Fruit fly (Drosophila melanogaster) whole organism, embryonic: ENCODE data around the gene CG5535.

Source experiments
- Ada2b ChIP-seq: fragments of 200-800 bp; sonication (Bioruptor generic); IDR thresholded peaks from 2 replicates; pipeline ENCODE4 v1.3.6; 2022; ENCODE audit warnings: missing biosample characterization, missing genetic modification characterization
- Antp ChIP-seq: fragments of 200-800 bp; sonication (Bioruptor generic); optimal IDR thresholded peaks from 3 replicates; lab custom pipeline; 2016; ENCODE audit warnings: missing biosample characterization, missing genetic modification characterization
- Atf6 ChIP-seq: fragments of 200-800 bp; sonication (Bioruptor generic); IDR thresholded peaks from 2 replicates; pipeline ENCODE4 v1.3.6; 2022; ENCODE audit warnings: missing biosample characterization, missing genetic modification characterization
- CG11723 ChIP-seq: fragments of 200-800 bp; sonication (Bioruptor generic); optimal IDR thresholded peaks from 2 replicates; lab custom pipeline; 2017; ENCODE audit warnings: missing biosample characterization, mild to moderate bottlenecking, missing genetic modification characterization
- CG12299 ChIP-seq: fragments of 200-800 bp; sonication (Bioruptor generic); optimal IDR thresholded peaks from 2 replicates; lab custom pipeline; 2018; ENCODE audit warnings: missing biosample characterization, mild to moderate bottlenecking, missing genetic modification characterization
- CG12942 ChIP-seq: fragments of 200-800 bp; sonication (Bioruptor generic); optimal IDR thresholded peaks from 3 replicates; lab custom pipeline; 2016; ENCODE audit warnings: missing biosample characterization, missing genetic modification characterization
- CG14014 ChIP-seq: fragments of 200-800 bp; sonication (Bioruptor generic); IDR thresholded peaks from 2 replicates; pipeline ENCODE4 v1.3.6; 2022; ENCODE audit warnings: missing biosample characterization, missing genetic modification characterization
- CG1529 ChIP-seq: fragments of 200-800 bp; sonication (Bioruptor generic); optimal IDR thresholded peaks from 3 replicates; lab custom pipeline; 2018; ENCODE audit warnings: missing biosample characterization, missing genetic modification characterization
- CG15514 ChIP-seq: fragments of 200-800 bp; sonication (Bioruptor generic); optimal IDR thresholded peaks from 3 replicates; lab custom pipeline; 2017; ENCODE audit warnings: missing biosample characterization, missing genetic modification characterization, mild to moderate bottlenecking, moderate library complexity, missing genetic modification reagents
- CG15696 ChIP-seq: fragments of 200-800 bp; sonication (Bioruptor generic); optimal IDR thresholded peaks from 2 replicates; lab custom pipeline; 2019; ENCODE audit warnings: missing biosample characterization, mild to moderate bottlenecking, missing genetic modification characterization, moderate library complexity
- CG1647 ChIP-seq: fragments of 200-800 bp; sonication (Bioruptor generic); optimal IDR thresholded peaks from 3 replicates; lab custom pipeline; 2016; ENCODE audit warnings: missing biosample characterization, missing genetic modification characterization
- CG16863 ChIP-seq: fragments of 200-800 bp; sonication (Bioruptor generic); optimal IDR thresholded peaks from 3 replicates; lab custom pipeline; 2016; ENCODE audit warnings: missing biosample characterization, missing genetic modification characterization
- CG18011 ChIP-seq: fragments of 200-800 bp; sonication (Bioruptor generic); optimal IDR thresholded peaks from 2 replicates; lab custom pipeline; 2017; ENCODE audit warnings: missing biosample characterization, missing genetic modification characterization, mild to moderate bottlenecking, moderate library complexity, missing genotype
- CG18599 ChIP-seq: fragments of 200-800 bp; sonication (Bioruptor generic); optimal IDR thresholded peaks from 3 replicates; lab custom pipeline; 2017; ENCODE audit warnings: missing biosample characterization, missing genetic modification characterization, mild to moderate bottlenecking, moderate library complexity, missing genetic modification reagents
- CG34376 ChIP-seq: fragments of 200-800 bp; sonication (Bioruptor generic); optimal IDR thresholded peaks from 2 replicates; lab custom pipeline; 2018; ENCODE audit warnings: missing biosample characterization, mild to moderate bottlenecking, missing genetic modification characterization
- CG4360 ChIP-seq: fragments of 200-800 bp; sonication (Bioruptor generic); IDR thresholded peaks from 2 replicates; pipeline ENCODE4 v1.3.6; 2022; ENCODE audit warnings: missing biosample characterization, missing genetic modification characterization
- CG6272 ChIP-seq: fragments of 200-800 bp; sonication (Bioruptor generic); IDR thresholded peaks from 2 replicates; pipeline ENCODE4 v1.3.6; 2022; ENCODE audit warnings: missing biosample characterization, missing genetic modification characterization
- CG6791 ChIP-seq: fragments of 200-800 bp; sonication (Bioruptor generic); IDR thresholded peaks from 3 replicates; pipeline ENCODE4 v1.3.6; 2022; ENCODE audit warnings: missing biosample characterization, missing genetic modification characterization; ENCODE audit not compliant: partially characterized antibody
- CG7271 ChIP-seq: fragments of 200-800 bp; sonication (Bioruptor generic); optimal IDR thresholded peaks from 2 replicates; lab custom pipeline; 2018; ENCODE audit warnings: missing biosample characterization, mild to moderate bottlenecking, missing genetic modification characterization, moderate library complexity
- CG7556 ChIP-seq: fragments of 200-800 bp; sonication (Bioruptor generic); optimal IDR thresholded peaks from 2 replicates; lab custom pipeline; 2017; ENCODE audit warnings: missing biosample characterization, mild to moderate bottlenecking, missing genetic modification characterization
- CG7745 ChIP-seq: fragments of 200-800 bp; sonication (Bioruptor generic); optimal IDR thresholded peaks from 2 replicates; lab custom pipeline; 2018; ENCODE audit warnings: missing biosample characterization, mild to moderate bottlenecking, missing genetic modification characterization, moderate library complexity
- CG7928 ChIP-seq: fragments of 200-800 bp; sonication (Bioruptor generic); optimal IDR thresholded peaks from 2 replicates; lab custom pipeline; 2017; ENCODE audit warnings: missing biosample characterization, mild to moderate bottlenecking, missing genetic modification characterization
- CG8290 ChIP-seq, 3 experiments: fragments of 200-800 bp; sonication (Bioruptor generic); optimal IDR thresholded peaks; 2 replicates each; lab custom pipeline; 2016 to 2019; ENCODE audit warnings: missing biosample characterization in 3 of 3, missing genetic modification characterization in 3 of 3, mild to moderate bottlenecking in 2 of 3, moderate library complexity in 1 of 3
- Doc3 ChIP-seq: fragments of 200-800 bp; sonication (Bioruptor generic); IDR thresholded peaks from 3 replicates; pipeline ENCODE4 v1.3.6; 2022; ENCODE audit warnings: missing biosample characterization, missing genetic modification characterization; ENCODE audit not compliant: partially characterized antibody
- E2f2 ChIP-seq: fragments of 200-800 bp; sonication (Bioruptor generic); IDR thresholded peaks from 2 replicates; pipeline ENCODE4 v1.3.6; 2022; ENCODE audit warnings: missing biosample characterization, missing genetic modification characterization
- Kr ChIP-seq: fragments of 200-800 bp; sonication (Bioruptor generic); optimal IDR thresholded peaks from 2 replicates; lab custom pipeline; 2017; ENCODE audit warnings: missing biosample characterization, mild to moderate bottlenecking, missing genetic modification characterization
- MBD-R2 ChIP-seq: fragments of 200-800 bp; sonication (Bioruptor generic); IDR thresholded peaks from 2 replicates; pipeline ENCODE4 v1.3.6; 2022; ENCODE audit warnings: missing biosample characterization, missing genetic modification characterization
- Six4 ChIP-seq: fragments of 200-800 bp; sonication (Bioruptor generic); optimal IDR thresholded peaks from 2 replicates; lab custom pipeline; 2016; ENCODE audit warnings: missing biosample characterization, missing genetic modification characterization
- Spps ChIP-seq: fragments of 200-800 bp; sonication (Bioruptor generic); optimal IDR thresholded peaks from 2 replicates; lab custom pipeline; 2018; ENCODE audit warnings: missing biosample characterization, mild to moderate bottlenecking, missing genetic modification characterization
- ap ChIP-seq: fragments of 200-800 bp; sonication (Bioruptor generic); IDR thresholded peaks from 2 replicates; pipeline ENCODE4 v1.3.6; 2022; ENCODE audit warnings: missing biosample characterization, missing genetic modification characterization
- da ChIP-seq: fragments of 200-800 bp; sonication (Bioruptor generic); optimal IDR thresholded peaks from 2 replicates; lab custom pipeline; 2016; ENCODE audit warnings: missing biosample characterization, missing genetic modification characterization
- ems ChIP-seq: fragments of 200-800 bp; sonication (Bioruptor generic); optimal IDR thresholded peaks from 3 replicates; lab custom pipeline; 2016; ENCODE audit warnings: missing biosample characterization, missing genetic modification characterization
- en ChIP-seq: fragments of 200-800 bp; sonication (Bioruptor generic); optimal IDR thresholded peaks from 2 replicates; lab custom pipeline; 2016; ENCODE audit warnings: missing biosample characterization, missing genetic modification characterization
- h ChIP-seq: fragments of >200 bp; optimal IDR thresholded peaks from 2 replicates; lab custom pipeline; 2017
- kah ChIP-seq: fragments of 200-800 bp; sonication (Bioruptor generic); optimal IDR thresholded peaks from 2 replicates; lab custom pipeline; 2018; ENCODE audit warnings: missing biosample characterization, mild to moderate bottlenecking, missing genetic modification characterization
- kni ChIP-seq: fragments of 200-800 bp; sonication (Bioruptor generic); optimal IDR thresholded peaks from 3 replicates; lab custom pipeline; 2017; ENCODE audit warnings: mild to moderate bottlenecking, missing biosample characterization, missing genetic modification reagents, missing genetic modification characterization
- lbe ChIP-seq: fragments of 200-800 bp; sonication (Bioruptor generic); optimal IDR thresholded peaks from 2 replicates; lab custom pipeline; 2016; ENCODE audit warnings: missing biosample characterization, mild to moderate bottlenecking, missing genetic modification characterization
- lmd ChIP-seq: fragments of 200-800 bp; sonication (Bioruptor generic); IDR thresholded peaks from 2 replicates; pipeline ENCODE4 v1.3.6; 2022; ENCODE audit warnings: missing biosample characterization, missing genetic modification characterization
- mld ChIP-seq: fragments of 200-800 bp; sonication (Bioruptor generic); IDR thresholded peaks from 3 replicates; pipeline ENCODE4 v1.3.6; 2022; ENCODE audit warnings: missing biosample characterization, missing genetic modification characterization; ENCODE audit not compliant: partially characterized antibody
- nau ChIP-seq: fragments of 200-800 bp; sonication (Bioruptor generic); optimal IDR thresholded peaks from 3 replicates; lab custom pipeline; 2017; ENCODE audit warnings: missing biosample characterization, mild to moderate bottlenecking, missing genetic modification characterization, missing genetic modification reagents
- nom ChIP-seq: fragments of 200-800 bp; sonication (Bioruptor generic); optimal IDR thresholded peaks from 2 replicates; lab custom pipeline; 2017; ENCODE audit warnings: missing biosample characterization, missing genetic modification characterization, mild to moderate bottlenecking, moderate library complexity, missing genetic modification reagents
- ranshi ChIP-seq: fragments of 200-800 bp; sonication (Bioruptor generic); IDR thresholded peaks from 2 replicates; pipeline ENCODE4 v1.3.6; 2022; ENCODE audit warnings: missing biosample characterization, missing genetic modification characterization
- sens-2 ChIP-seq: fragments of 200-800 bp; sonication (Bioruptor generic); IDR thresholded peaks from 2 replicates; pipeline ENCODE4 v1.3.6; 2022; ENCODE audit warnings: missing biosample characterization, missing genetic modification characterization
- shn ChIP-seq: fragments of 200-800 bp; sonication (Bioruptor generic); optimal IDR thresholded peaks from 3 replicates; lab custom pipeline; 2016; ENCODE audit warnings: missing biosample characterization, missing genetic modification characterization
- sim ChIP-seq: fragments of 200-800 bp; sonication (Bioruptor generic); IDR thresholded peaks from 2 replicates; pipeline ENCODE4 v1.3.6; 2022; ENCODE audit warnings: missing biosample characterization, missing genetic modification characterization
- sima ChIP-seq: fragments of 200-800 bp; sonication (Bioruptor generic); optimal IDR thresholded peaks from 2 replicates; lab custom pipeline; 2016; ENCODE audit warnings: missing biosample characterization, missing genetic modification characterization
- tap ChIP-seq: fragments of 200-800 bp; optimal IDR thresholded peaks from 3 replicates; lab custom pipeline; 2019; ENCODE audit warnings: missing biosample characterization, mild to moderate bottlenecking, missing genetic modification characterization, moderate library complexity
- tgo ChIP-seq: fragments of 200-800 bp; sonication (Bioruptor generic); IDR thresholded peaks from 3 replicates; pipeline ENCODE4 v1.3.6; 2022; ENCODE audit warnings: missing biosample characterization, missing genetic modification characterization
- zen ChIP-seq: fragments of 200-800 bp; sonication (Bioruptor generic); optimal IDR thresholded peaks from 3 replicates; lab custom pipeline; 2018; ENCODE audit warnings: missing biosample characterization, mild to moderate bottlenecking, missing genetic modification characterization, moderate library complexity

CG5535 gene

dm6 chr3L:17846169-17846981 is 10.2 kb downstream of the CG5535 start, which contains the start of the genes MED19 and CG7430 (continued):
- TF ChIP-seq E2f2 (GFP tag; lab: Robert Waterston, UW) (peak; percentile 32), ap (GFP tag; lab: Robert Waterston, UW) (no peak), CG1647 (GFP tag; lab: Kevin White, UChicago) (no peak), Spps (tag; lab: Kevin White, UChicago) (no peak), CG6791 (peak; percentile 66), CG34376 (peak; percentile 50), CG14014 (GFP tag; lab: Robert Waterston, UW) (no peak), Doc3 (peak; percentile 17; the same call in 2 of the 3 replicates), mld (GFP tag; lab: Robert Waterston, UW) (0 out of 3 replicates have a peak, but pooled peaks have one; percentile 50), shn (GFP tag; lab: Kevin White, UChicago) (no peak), kah (GFP tag; lab: Kevin White, UChicago) (no peak), CG12299 (tag; lab: Kevin White, UChicago) (no peak), sima (GFP tag; lab: Kevin White, UChicago) (no peak), CG16863 (GFP tag; lab: Kevin White, UChicago) (no peak), CG7745 (peak; percentile 1), CG12942 (GFP tag; lab: Kevin White, UChicago) (no peak), CG7928 (GFP tag; lab: Kevin White, UChicago) (peak; percentile 62), MBD-R2 (peak; percentile 42; the same call in 1 of the 2 replicates), CG15696 (tag; lab: Kevin White, UChicago) (no peak), da (GFP tag; lab: Kevin White, UChicago) (no peak), Six4 (no peak), CG18011 (GFP tag; lab: Kevin White, UChicago) (no peak), CG8290 (GFP tag; optimal IDR thresholded peaks at IDR 0.05; lab: Kevin White, UChicago) (peak; percentile 11), CG8290 (tag; optimal IDR thresholded peaks at IDR 0.05; lab: Kevin White, UChicago) (peak in 1 of 2 experiments; percentile 68), zen (tag; lab: Kevin White, UChicago) (peak; percentile 61), sens-2 (GFP tag; lab: Robert Waterston, UW) (no peak), h (lab: Kevin White, UChicago) (no peak), CG1529 (no peak), CG7271 (tag; lab: Kevin White, UChicago) (peak; percentile 51), nau (GFP tag; lab: Kevin White, UChicago) (no peak), kni (no peak), CG11723 (GFP tag; lab: Kevin White, UChicago) (no peak), Atf6 (no peak), tgo (GFP tag; lab: Robert Waterston, UW) (no peak), tap (no peak), CG15514 (GFP tag; lab: Kevin White, UChicago) (peak; percentile 48), en (GFP tag; lab: Kevin White, UChicago) (no peak), CG18599 (no peak), nom (GFP tag; lab: Kevin White, UChicago) (peak; percentile 70), CG4360 (GFP tag; lab: Robert Waterston, UW) (peak; percentile 28), CG6272 (GFP tag; lab: Robert Waterston, UW) (no peak), CG7556 (GFP tag; lab: Kevin White, UChicago) (no peak), Antp (GFP tag; lab: Kevin White, UChicago) (no peak), ranshi (no peak), ems (GFP tag; lab: Kevin White, UChicago) (no peak), sim (no peak), lmd (GFP tag; lab: Robert Waterston, UW) (no peak), Ada2b (GFP tag; lab: Robert Waterston, UW) (no peak), lbe (peak; percentile 26), Kr (no peak)
